Fruit fly (Drosophila melanogaster) whole organism, adult: ENCODE data around the gene Porin2.
A peak's percentile ranks its signal among the peaks of the same experiment; 100 is the strongest.

Experiments used
- CG11617 ChIP-seq: fragments of 200-800 bp; sonication (Bioruptor generic); optimal IDR thresholded peaks from 2 replicates; lab custom pipeline; 2017; ENCODE audit warnings: mild to moderate bottlenecking, missing biosample characterization, missing genetic modification reagents, missing genetic modification characterization
- CG12768 ChIP-seq: fragments of 200-800 bp; sonication (Bioruptor generic); optimal IDR thresholded peaks from 2 replicates; lab custom pipeline; 2017; ENCODE audit warnings: missing biosample characterization, missing genetic modification characterization, mild to moderate bottlenecking, moderate library complexity, missing genetic modification reagents
- CG14711 ChIP-seq: fragments of 200-800 bp; sonication (Bioruptor generic); optimal IDR thresholded peaks from 2 replicates; lab custom pipeline; 2018; ENCODE audit warnings: missing biosample characterization, mild to moderate bottlenecking, missing genetic modification characterization, moderate library complexity
- CG1620 ChIP-seq: fragments of 200-800 bp; sonication (Bioruptor generic); optimal IDR thresholded peaks from 2 replicates; lab custom pipeline; 2016; ENCODE audit warnings: missing biosample characterization, missing genetic modification characterization
- CG33017 ChIP-seq: fragments of 200-800 bp; sonication (Bioruptor generic); optimal IDR thresholded peaks from 2 replicates; lab custom pipeline; 2018; ENCODE audit warnings: missing biosample characterization, mild to moderate bottlenecking, missing genetic modification characterization, moderate library complexity
- CG5204 ChIP-seq: fragments of 200-800 bp; sonication (Bioruptor generic); optimal IDR thresholded peaks from 2 replicates; lab custom pipeline; 2016; ENCODE audit warnings: missing biosample characterization, missing genetic modification characterization
- CG7045 ChIP-seq: fragments of 200-800 bp; sonication (Bioruptor generic); optimal IDR thresholded peaks from 2 replicates; lab custom pipeline; 2017; ENCODE audit warnings: missing biosample characterization, mild to moderate bottlenecking, missing genetic modification characterization
- CG7101 ChIP-seq: fragments of 200-800 bp; sonication (Bioruptor generic); optimal IDR thresholded peaks from 2 replicates; lab custom pipeline; 2018; ENCODE audit warnings: missing biosample characterization, mild to moderate bottlenecking, missing genetic modification characterization, moderate library complexity
- Clk ChIP-seq: fragments of 200-800 bp; sonication (Bioruptor generic); optimal IDR thresholded peaks from 2 replicates; lab custom pipeline; 2017; ENCODE audit warnings: missing biosample characterization, missing genetic modification characterization
- Crg-1 ChIP-seq: fragments of 200-800 bp; sonication (Bioruptor generic); optimal IDR thresholded peaks from 2 replicates; lab custom pipeline; 2016; ENCODE audit warnings: missing biosample characterization, missing genetic modification characterization
- Hr96 ChIP-seq: fragments of 200-800 bp; sonication (Bioruptor generic); optimal IDR thresholded peaks from 2 replicates; lab custom pipeline; 2016; ENCODE audit warnings: missing biosample characterization, missing genetic modification characterization
- Mnt ChIP-seq: fragments of 200-800 bp; sonication (Bioruptor generic); optimal IDR thresholded peaks from 2 replicates; lab custom pipeline; 2016; ENCODE audit warnings: missing biosample characterization, mild to moderate bottlenecking, missing genetic modification characterization
- bab1 ChIP-seq: fragments of 200-800 bp; sonication (Bioruptor generic); optimal IDR thresholded peaks from 3 replicates; lab custom pipeline; 2019; ENCODE audit warnings: missing biosample characterization, mild to moderate bottlenecking, missing genetic modification characterization, moderate library complexity
- cic ChIP-seq: fragments of 200-800 bp; sonication (Bioruptor generic); optimal IDR thresholded peaks from 2 replicates; lab custom pipeline; 2017; ENCODE audit warnings: missing biosample characterization, mild to moderate bottlenecking, missing genetic modification characterization, moderate library complexity
- cnc ChIP-seq, 2 experiments: fragments of >200 bp; optimal IDR thresholded peaks; 2 replicates each; lab custom pipeline; 2017
- kay ChIP-seq: fragments of 200-800 bp; sonication (Bioruptor generic); peaks from one replicate; lab custom pipeline; 2016; ENCODE audit warnings: missing biosample characterization, missing genetic modification characterization, borderline replicate concordance
- ovo ChIP-seq: fragments of 200-800 bp; sonication (Bioruptor generic); optimal IDR thresholded peaks from 2 replicates; lab custom pipeline; 2016; ENCODE audit warnings: missing biosample characterization, missing genetic modification characterization
- pad ChIP-seq: fragments of 200-800 bp; sonication (Bioruptor generic); optimal IDR thresholded peaks from 3 replicates; lab custom pipeline; 2017; ENCODE audit warnings: missing biosample characterization, missing genetic modification characterization, mild to moderate bottlenecking, moderate library complexity, missing genetic modification reagents
- tj ChIP-seq: fragments of 200-800 bp; sonication (Bioruptor generic); optimal IDR thresholded peaks from 3 replicates; lab custom pipeline; 2017; ENCODE audit warnings: missing biosample characterization, mild to moderate bottlenecking, missing genetic modification characterization, moderate library complexity
- toe ChIP-seq: fragments of 200-800 bp; sonication (Bioruptor generic); optimal IDR thresholded peaks from 2 replicates; lab custom pipeline; 2016; ENCODE audit warnings: missing biosample characterization, missing genetic modification characterization

Porin2 gene

DNA sequence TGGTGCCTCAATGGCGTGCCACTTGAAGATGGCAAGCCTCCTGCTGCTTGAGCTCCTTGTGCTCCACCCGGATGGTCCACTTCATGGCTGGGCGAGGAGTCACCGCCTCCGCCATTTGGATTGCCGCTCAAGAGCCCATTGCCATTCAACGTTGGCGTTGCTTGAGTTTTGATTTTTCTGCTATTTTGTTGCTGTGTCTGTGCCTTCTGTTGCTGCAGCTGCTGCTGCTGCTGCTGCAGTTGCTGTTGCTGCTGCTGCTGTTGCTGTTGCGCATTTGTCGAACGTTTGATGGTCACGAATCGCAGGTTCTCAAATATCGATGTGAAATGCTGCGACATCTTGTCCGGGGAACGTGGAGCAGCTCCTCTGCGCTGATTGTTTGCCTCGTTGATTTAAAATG is 15.3 kb downstream of the Porin2 start:
- TF ChIP-seq kay (GFP tag; lab: Kevin White, UChicago) (no peak), Mnt (GFP tag; lab: Kevin White, UChicago) (no peak), Hr96 (GFP tag; lab: Kevin White, UChicago) (no peak)

DNA sequence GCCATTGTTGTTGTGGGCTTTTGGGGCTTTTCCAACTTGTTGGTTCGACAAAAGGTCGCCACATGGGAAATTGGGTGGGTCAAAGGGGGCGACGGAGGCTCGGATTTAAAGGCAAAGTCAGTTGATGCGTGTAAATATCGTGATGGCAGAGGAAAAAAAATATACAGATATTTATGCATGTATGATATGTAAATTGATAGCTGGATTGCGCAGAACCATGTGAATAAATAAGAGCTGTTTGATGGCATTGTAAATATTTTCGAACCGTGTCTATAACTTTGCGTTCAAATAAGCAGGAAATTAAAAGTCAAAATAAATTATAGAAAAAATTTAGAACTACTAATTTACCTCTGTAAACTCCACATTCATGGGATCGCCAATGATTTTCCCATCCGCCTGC is 24.2 kb downstream of the Porin2 start:
- TF ChIP-seq CG7045 (no peak), ovo (GFP tag; lab: Kevin White, UChicago) (no peak), pad (GFP tag; lab: Kevin White, UChicago) (no peak), CG33017 (tag; lab: Kevin White, UChicago) (no peak), CG1620 (GFP tag; lab: Kevin White, UChicago) (no peak), Mnt (GFP tag; lab: Kevin White, UChicago) (no peak), cnc (optimal IDR thresholded peaks at IDR 0.05; lab: Kevin White, UChicago) (no peak), CG11617 (GFP tag; lab: Kevin White, UChicago) (no peak), cic (GFP tag; lab: Kevin White, UChicago) (no peak), CG5204 (no peak), CG7101 (tag; lab: Kevin White, UChicago) (no peak), toe (GFP tag; lab: Kevin White, UChicago) (no peak)

- TF ChIP-seq CG12768 (GFP tag; lab: Kevin White, UChicago) (no peak), ovo (GFP tag; lab: Kevin White, UChicago) (no peak), Mnt (GFP tag; lab: Kevin White, UChicago) (no peak), Crg-1 (GFP tag; lab: Kevin White, UChicago) (no peak), CG14711 (no peak), CG33017 (tag; lab: Kevin White, UChicago) (no peak), cic (GFP tag; lab: Kevin White, UChicago) (no peak), CG5204 (no peak), CG11617 (GFP tag; lab: Kevin White, UChicago) (no peak), CG7101 (tag; lab: Kevin White, UChicago) (no peak), tj (GFP tag; lab: Kevin White, UChicago) (no peak), pad (GFP tag; lab: Kevin White, UChicago) (no peak), Hr96 (GFP tag; lab: Kevin White, UChicago) (no peak), bab1 (GFP tag; lab: Kevin White, UChicago) (no peak), cnc (optimal IDR thresholded peaks at IDR 0.05; lab: Kevin White, UChicago) (no peak), kay (GFP tag; lab: Kevin White, UChicago) (no peak), toe (GFP tag; lab: Kevin White, UChicago) (no peak), CG1620 (GFP tag; lab: Kevin White, UChicago) (no peak), Clk (GFP tag; lab: Kevin White, UChicago) (no peak)
These were observed 26.4 kb downstream of the Porin2 start, which contains the start of gene CG17134 for dm6 chr2L:10820405-10820804. TSS of gene CG17134 (plus strand) at chr2L:10820705.

DNA sequence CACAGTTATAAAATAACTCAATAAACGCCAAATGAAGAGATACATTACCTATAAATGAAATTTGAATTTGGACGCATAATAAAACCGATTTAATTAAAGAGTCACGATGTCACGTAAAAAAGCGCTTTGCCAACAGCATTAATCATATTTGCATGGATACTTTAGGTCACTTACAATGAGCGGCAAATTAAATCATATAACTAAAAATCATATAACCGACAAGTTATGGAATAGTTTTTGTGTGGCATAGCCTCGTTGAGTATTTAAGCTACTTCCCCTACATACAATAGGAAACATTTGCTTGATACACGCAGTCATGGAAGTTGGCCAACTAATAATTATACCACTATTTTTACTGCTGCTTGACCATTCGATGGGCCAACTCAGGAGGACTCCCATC is 28.0 kb downstream of the Porin2 start, which contains the start of gene CG6508:
Gene CG6508, plus strand, starts transcription at position 301 of the 400 bp plus-strand sequence.
- TF ChIP-seq Mnt (GFP tag; lab: Kevin White, UChicago) (no peak), cnc (optimal IDR thresholded peaks at IDR 0.05; lab: Kevin White, UChicago) (no peak), Hr96 (GFP tag; lab: Kevin White, UChicago) (no peak), CG12768 (GFP tag; lab: Kevin White, UChicago) (no peak), CG11617 (GFP tag; lab: Kevin White, UChicago) (no peak), bab1 (GFP tag; lab: Kevin White, UChicago) (no peak), toe (GFP tag; lab: Kevin White, UChicago) (no peak), CG5204 (no peak), CG7045 (no peak), CG33017 (tag; lab: Kevin White, UChicago) (no peak), pad (GFP tag; lab: Kevin White, UChicago) (no peak), CG14711 (no peak)

- TF ChIP-seq CG7101 (tag; lab: Kevin White, UChicago) (no peak), tj (GFP tag; lab: Kevin White, UChicago) (peak; percentile 97), CG1620 (GFP tag; lab: Kevin White, UChicago) (no peak), bab1 (GFP tag; lab: Kevin White, UChicago) (peak; percentile 61)
These were observed 44.7 kb downstream of the Porin2 start for dm6 chr2L:10801951-10802780.

- peak; percentile 30 for TF ChIP-seq tj (GFP tag; lab: Kevin White, UChicago)
- TF ChIP-seq pad (GFP tag; lab: Kevin White, UChicago) = no peak
- TF ChIP-seq Mnt (GFP tag; lab: Kevin White, UChicago) = no peak
- no peak for TF ChIP-seq ovo (GFP tag; lab: Kevin White, UChicago)
- no peak for TF ChIP-seq CG12768 (GFP tag; lab: Kevin White, UChicago)
These were observed 45.7 kb downstream of the Porin2 start, which contains the start of gene CG31869 for dm6 chr2L:10800877-10801719. TSS of gene CG31869 (minus strand) at chr2L:10801109.
